Fruit fly (Drosophila melanogaster) whole organism, embryonic: ENCODE data around the gene CG8944.

Experiments used
- Abd-B ChIP-seq: fragments of 200-800 bp; sonication (Bioruptor generic); optimal IDR thresholded peaks from 2 replicates; lab custom pipeline; 2018; ENCODE audit warnings: missing biosample characterization, mild to moderate bottlenecking, missing genetic modification characterization, moderate library complexity
- Antp ChIP-seq: fragments of 200-800 bp; sonication (Bioruptor generic); optimal IDR thresholded peaks from 3 replicates; lab custom pipeline; 2016; ENCODE audit warnings: missing biosample characterization, missing genetic modification characterization
- B-H2 ChIP-seq: fragments of 200-800 bp; sonication (Bioruptor generic); optimal IDR thresholded peaks from 2 replicates; lab custom pipeline; 2018; ENCODE audit warnings: missing biosample characterization, mild to moderate bottlenecking, missing genetic modification characterization
- CG10147 ChIP-seq: fragments of 200-800 bp; sonication (Bioruptor generic); optimal IDR thresholded peaks from 2 replicates; lab custom pipeline; 2019; ENCODE audit warnings: missing biosample characterization, mild to moderate bottlenecking, missing genetic modification characterization, moderate library complexity
- CG10274 ChIP-seq: fragments of 200-800 bp; sonication (Bioruptor generic); optimal IDR thresholded peaks from 3 replicates; lab custom pipeline; 2017; ENCODE audit warnings: missing biosample characterization, mild to moderate bottlenecking, missing genetic modification characterization
- CG10543 ChIP-seq: fragments of 200-800 bp; sonication (Bioruptor generic); optimal IDR thresholded peaks from 3 replicates; lab custom pipeline; 2017; ENCODE audit warnings: missing biosample characterization, mild to moderate bottlenecking, missing genetic modification characterization, moderate library complexity
- CG11456 ChIP-seq: fragments of 200-800 bp; sonication (Bioruptor generic); IDR thresholded peaks from 3 replicates; pipeline ENCODE4 v1.3.6; 2022; ENCODE audit warnings: missing biosample characterization, missing genetic modification characterization
- CG11560 ChIP-seq: fragments of 200-800 bp; sonication (Bioruptor generic); IDR thresholded peaks from 3 replicates; pipeline ENCODE4 v1.3.6; 2022; ENCODE audit warnings: missing biosample characterization, missing genetic modification characterization
- CG11696 ChIP-seq: fragments of 200-800 bp; sonication (Bioruptor generic); IDR thresholded peaks from 2 replicates; pipeline ENCODE4 v1.3.6; 2022; ENCODE audit warnings: missing biosample characterization, missing genetic modification characterization
- CG12104 ChIP-seq: fragments of 200-800 bp; sonication (Bioruptor generic); optimal IDR thresholded peaks from 3 replicates; lab custom pipeline; 2016; ENCODE audit warnings: missing biosample characterization, missing genetic modification characterization
- CG13424 ChIP-seq: fragments of 200-800 bp; sonication (Bioruptor generic); optimal IDR thresholded peaks from 2 replicates; lab custom pipeline; 2019; ENCODE audit warnings: missing biosample characterization, mild to moderate bottlenecking, missing genetic modification characterization, moderate library complexity
- CG13894 ChIP-seq: fragments of 200-800 bp; sonication (Bioruptor generic); optimal IDR thresholded peaks from 3 replicates; lab custom pipeline; 2018; ENCODE audit warnings: missing biosample characterization, mild to moderate bottlenecking, missing genetic modification characterization, moderate library complexity
- CG14860 ChIP-seq: fragments of 200-800 bp; sonication (Bioruptor generic); IDR thresholded peaks from 3 replicates; pipeline ENCODE4 v1.3.6; 2022; ENCODE audit warnings: missing biosample characterization, missing genetic modification characterization; ENCODE audit not compliant: partially characterized antibody
- CG15269 ChIP-seq: fragments of 200-800 bp; sonication (Bioruptor generic); optimal IDR thresholded peaks from 2 replicates; lab custom pipeline; 2018; ENCODE audit warnings: missing biosample characterization, mild to moderate bottlenecking, missing genetic modification characterization, moderate library complexity
- CG15696 ChIP-seq: fragments of 200-800 bp; sonication (Bioruptor generic); optimal IDR thresholded peaks from 2 replicates; lab custom pipeline; 2019; ENCODE audit warnings: missing biosample characterization, mild to moderate bottlenecking, missing genetic modification characterization, moderate library complexity
- CG16779 ChIP-seq: fragments of 200-800 bp; sonication (Bioruptor generic); IDR thresholded peaks from 2 replicates; pipeline ENCODE4 v1.3.6; 2022; ENCODE audit warnings: missing biosample characterization, missing genetic modification characterization
- CG16863 ChIP-seq: fragments of 200-800 bp; sonication (Bioruptor generic); optimal IDR thresholded peaks from 3 replicates; lab custom pipeline; 2016; ENCODE audit warnings: missing biosample characterization, missing genetic modification characterization
- CG1792 ChIP-seq: fragments of 200-800 bp; sonication (Bioruptor generic); optimal IDR thresholded peaks from 2 replicates; lab custom pipeline; 2016; ENCODE audit warnings: missing biosample characterization, missing genetic modification characterization
- CG30431 ChIP-seq: fragments of 200-800 bp; sonication (Bioruptor generic); optimal IDR thresholded peaks from 2 replicates; lab custom pipeline; 2017; ENCODE audit warnings: missing biosample characterization, missing genetic modification characterization
- CG3065 ChIP-seq: fragments of 200-800 bp; sonication (Bioruptor generic); optimal IDR thresholded peaks from 2 replicates; lab custom pipeline; 2016; ENCODE audit warnings: missing biosample characterization, missing genetic modification characterization
- CG3163 ChIP-seq: fragments of 200-800 bp; sonication (Bioruptor generic); optimal IDR thresholded peaks from 3 replicates; lab custom pipeline; 2016; ENCODE audit warnings: missing biosample characterization, missing genetic modification characterization
- CG3838 ChIP-seq: fragments of 200-800 bp; sonication (Bioruptor generic); optimal IDR thresholded peaks from 3 replicates; lab custom pipeline; 2016; ENCODE audit warnings: missing biosample characterization, missing genetic modification characterization
- CG8089 ChIP-seq: fragments of 200-800 bp; sonication (Bioruptor generic); optimal IDR thresholded peaks from 3 replicates; lab custom pipeline; 2016; ENCODE audit warnings: missing biosample characterization, missing genetic modification characterization
- Dad ChIP-seq: fragments of 200-800 bp; sonication (Bioruptor generic); optimal IDR thresholded peaks from 3 replicates; lab custom pipeline; 2016; ENCODE audit warnings: missing biosample characterization, missing genetic modification characterization
- Doc2 ChIP-seq: fragments of 200-800 bp; sonication (Bioruptor generic); IDR thresholded peaks from 2 replicates; pipeline ENCODE4 v1.3.6; 2022; ENCODE audit warnings: missing biosample characterization, missing genetic modification characterization
- HLH3B ChIP-seq: fragments of 200-800 bp; sonication (Bioruptor generic); IDR thresholded peaks from 2 replicates; pipeline ENCODE4 v1.3.6; 2022; ENCODE audit warnings: missing biosample characterization, missing genetic modification characterization
- Sin3A ChIP-seq: fragments of >200 bp; optimal IDR thresholded peaks from 2 replicates; lab custom pipeline; 2018
- Sry-β ChIP-seq: fragments of 200-800 bp; sonication (Bioruptor generic); optimal IDR thresholded peaks from 2 replicates; lab custom pipeline; 2018; ENCODE audit warnings: missing biosample characterization, mild to moderate bottlenecking, missing genetic modification characterization, moderate library complexity
- Trl ChIP-seq, 3 experiments: fragments of >200 bp in 2 of 3; fragments of 200-800 bp in 1 of 3; sonication (Bioruptor generic) in 1 of 3; optimal IDR thresholded peaks; 2 replicates in 1 of 3; 3 replicates in 2 of 3; lab custom pipeline; 2016 to 2017; ENCODE audit warnings: missing biosample characterization in 1 of 3, missing genetic modification characterization in 1 of 3
- ac ChIP-seq: fragments of 200-800 bp; sonication (Bioruptor generic); optimal IDR thresholded peaks from 3 replicates; lab custom pipeline; 2017; ENCODE audit warnings: missing biosample characterization, mild to moderate bottlenecking, missing genetic modification characterization
- ara ChIP-seq: fragments of 200-800 bp; sonication (Bioruptor generic); IDR thresholded peaks from 2 replicates; pipeline ENCODE4 v1.3.6; 2022; ENCODE audit warnings: missing biosample characterization, missing genetic modification characterization
- az2 ChIP-seq: fragments of 200-800 bp; sonication (Bioruptor generic); optimal IDR thresholded peaks from 3 replicates; lab custom pipeline; 2016; ENCODE audit warnings: missing biosample characterization, missing genetic modification characterization
- btn ChIP-seq: fragments of 200-800 bp; sonication (Bioruptor generic); optimal IDR thresholded peaks from 2 replicates; lab custom pipeline; 2016; ENCODE audit warnings: missing biosample characterization, missing genetic modification characterization
- dan ChIP-seq: fragments of 200-800 bp; sonication (Bioruptor generic); IDR thresholded peaks from 2 replicates; pipeline ENCODE4 v1.3.6; 2022; ENCODE audit warnings: missing biosample characterization, missing genetic modification characterization
- fd102C ChIP-seq: fragments of 200-800 bp; sonication (Bioruptor generic); optimal IDR thresholded peaks from 2 replicates; lab custom pipeline; 2018; ENCODE audit warnings: missing biosample characterization, mild to moderate bottlenecking, missing genetic modification characterization, moderate library complexity
- gsb ChIP-seq: fragments of 200-800 bp; sonication (Bioruptor generic); IDR thresholded peaks from 2 replicates; pipeline ENCODE4 v1.3.6; 2022; ENCODE audit warnings: missing biosample characterization, missing genetic modification characterization
- her ChIP-seq: fragments of 200-800 bp; sonication (Bioruptor generic); optimal IDR thresholded peaks from 2 replicates; lab custom pipeline; 2016; ENCODE audit warnings: missing biosample characterization, missing genetic modification characterization
- hkb ChIP-seq, 2 experiments: fragments of 200-800 bp in 1 of 2; fragments of >200 bp in 1 of 2; sonication (Bioruptor generic) in 1 of 2; IDR thresholded peaks in 1 of 2; optimal IDR thresholded peaks in 1 of 2; 2 replicates each; pipeline versions ENCODE4 v1.3.6 to Lab custom; 2017 to 2022; ENCODE audit warnings: missing biosample characterization in 1 of 2, missing genetic modification characterization in 1 of 2
- hth ChIP-seq: fragments of >200 bp; optimal IDR thresholded peaks from 2 replicates; lab custom pipeline; 2017; ENCODE audit warnings: inconsistent platforms
- kay ChIP-seq: fragments of 200-800 bp; sonication (Bioruptor generic); optimal IDR thresholded peaks from 2 replicates; lab custom pipeline; 2016; ENCODE audit warnings: missing biosample characterization, missing genetic modification characterization
- nau ChIP-seq: fragments of 200-800 bp; sonication (Bioruptor generic); optimal IDR thresholded peaks from 3 replicates; lab custom pipeline; 2017; ENCODE audit warnings: missing biosample characterization, mild to moderate bottlenecking, missing genetic modification characterization, missing genetic modification reagents
- nmo ChIP-seq: fragments of 200-800 bp; sonication (Bioruptor generic); optimal IDR thresholded peaks from 2 replicates; lab custom pipeline; 2018; ENCODE audit warnings: missing biosample characterization, mild to moderate bottlenecking, missing genetic modification characterization, moderate library complexity
- org-1 ChIP-seq: fragments of 200-800 bp; sonication (Bioruptor generic); optimal IDR thresholded peaks from 2 replicates; lab custom pipeline; 2017; ENCODE audit warnings: missing biosample characterization, missing genetic modification characterization
- ranshi ChIP-seq: fragments of 200-800 bp; sonication (Bioruptor generic); IDR thresholded peaks from 2 replicates; pipeline ENCODE4 v1.3.6; 2022; ENCODE audit warnings: missing biosample characterization, missing genetic modification characterization
- repo ChIP-seq: fragments of 200-800 bp; sonication (Bioruptor generic); optimal IDR thresholded peaks from 2 replicates; lab custom pipeline; 2016; ENCODE audit warnings: missing biosample characterization, missing genetic modification characterization
- salm ChIP-seq: fragments of 200-800 bp; sonication (Bioruptor generic); optimal IDR thresholded peaks from 2 replicates; lab custom pipeline; 2018; ENCODE audit warnings: missing biosample characterization, mild to moderate bottlenecking, missing genetic modification characterization
- schlank ChIP-seq: fragments of 200-800 bp; sonication (Bioruptor generic); optimal IDR thresholded peaks from 2 replicates; lab custom pipeline; 2018; ENCODE audit warnings: missing biosample characterization, mild to moderate bottlenecking, missing genetic modification characterization
- sisA ChIP-seq: fragments of 200-800 bp; sonication (Bioruptor generic); IDR thresholded peaks from 2 replicates; pipeline ENCODE4 v1.3.6; 2022; ENCODE audit warnings: missing biosample characterization, missing genetic modification characterization
- slbo ChIP-seq: fragments of 200-800 bp; sonication (Bioruptor generic); IDR thresholded peaks from 2 replicates; pipeline ENCODE4 v1.3.6; 2022; ENCODE audit warnings: missing biosample characterization, missing genetic modification characterization
- tll ChIP-seq, 2 experiments: fragments of 200-800 bp in 1 of 2; fragments of >200 bp in 1 of 2; sonication (Bioruptor generic) in 1 of 2; optimal IDR thresholded peaks; 2 replicates each; lab custom pipeline; 2017 to 2019; ENCODE audit warnings: missing biosample characterization in 2 of 2, missing genetic modification characterization in 2 of 2, mild to moderate bottlenecking in 1 of 2, moderate library complexity in 1 of 2

CG8944 gene

dm6 chrX:15696854-15697540, 49.0 kb downstream of the CG8944 start, which contains the start of gene CG8128 (continued):
- TF ChIP-seq sisA (GFP tag; lab: Robert Waterston, UW) (0 out of 2 replicates have a peak, but pooled peaks have one; percentile 9), Abd-B (no peak), CG16863 (GFP tag; lab: Kevin White, UChicago) (no peak), CG1792 (no peak), az2 (no peak), dan (no peak), slbo (GFP tag; lab: Robert Waterston, UW) (peak; percentile 18; the same call in 1 of the 2 replicates), CG8089 (GFP tag; lab: Kevin White, UChicago) (no peak), ranshi (no peak), CG11560 (tag; lab: Robert Waterston, UW) (no peak), schlank (tag; lab: Kevin White, UChicago) (no peak), org-1 (GFP tag; lab: Kevin White, UChicago) (no peak), salm (no peak), CG10147 (GFP tag; lab: Kevin White, UChicago) (no peak), CG10274 (GFP tag; lab: Kevin White, UChicago) (no peak), CG14860 (GFP tag; lab: Robert Waterston, UW) (no peak), repo (GFP tag; lab: Kevin White, UChicago) (no peak), CG13894 (tag; lab: Kevin White, UChicago) (no peak), CG3838 (GFP tag; lab: Kevin White, UChicago) (no peak), Doc2 (GFP tag; lab: Robert Waterston, UW) (no peak), CG12104 (no peak), B-H2 (no peak), CG30431 (GFP tag; lab: Kevin White, UChicago) (no peak), CG11696 (GFP tag; lab: Robert Waterston, UW) (no peak), CG10543 (GFP tag; lab: Kevin White, UChicago) (no peak), CG16779 (no peak), CG13424 (peak; percentile 28), her (GFP tag; lab: Kevin White, UChicago) (no peak), CG15696 (tag; lab: Kevin White, UChicago) (no peak), tll (GFP tag; optimal IDR thresholded peaks at IDR 0.05; lab: Kevin White, UChicago) (peak; percentile 26 to 88), kay (GFP tag; lab: Kevin White, UChicago) (no peak), CG3065 (GFP tag; lab: Kevin White, UChicago) (no peak), gsb (GFP tag; lab: Robert Waterston, UW) (no peak), Trl (optimal IDR thresholded peaks at IDR 0.05; lab: Kevin White, UChicago) (no peak), Trl (GFP tag; optimal IDR thresholded peaks at IDR 0.05; lab: Kevin White, UChicago) (no peak), Sry-β (GFP tag; lab: Kevin White, UChicago) (peak; percentile 94), ac (GFP tag; lab: Kevin White, UChicago) (no peak), ara (GFP tag; lab: Robert Waterston, UW) (no peak), fd102C (GFP tag; lab: Kevin White, UChicago) (no peak), CG11456 (GFP tag; lab: Robert Waterston, UW) (no peak), btn (GFP tag; lab: Kevin White, UChicago) (no peak), CG3163 (no peak), Antp (GFP tag; lab: Kevin White, UChicago) (no peak), Dad (GFP tag; lab: Kevin White, UChicago) (no peak), hth (lab: Kevin White, UChicago) (no peak), HLH3B (GFP tag; lab: Robert Waterston, UW) (no peak), CG15269 (no peak), nau (GFP tag; lab: Kevin White, UChicago) (no peak), hkb (optimal IDR thresholded peaks at IDR 0.05; lab: Kevin White, UChicago) (peak; percentile 60), hkb (GFP tag; IDR thresholded peaks at IDR 0.05; lab: Robert Waterston, UW) (no peak), nmo (peak; percentile 30), Sin3A (lab: Kevin White, UChicago) (peak; percentile 42)
